Fruit fly (Drosophila melanogaster) whole organism, embryonic: ENCODE measurements around the gene CG7991.
A peak's percentile ranks its signal among the peaks of the same experiment; 100 is the strongest.

Source experiments
- Adf1 ChIP-seq: fragments of 200-800 bp; sonication (Bioruptor generic); IDR thresholded peaks from 2 replicates; pipeline ENCODE4 v1.3.6; 2022; ENCODE audit warnings: missing biosample characterization, missing genetic modification characterization
- CG10462 ChIP-seq: fragments of 200-800 bp; sonication (Bioruptor generic); optimal IDR thresholded peaks from 2 replicates; lab custom pipeline; 2016; ENCODE audit warnings: missing biosample characterization, missing genetic modification characterization
- CG10543 ChIP-seq: fragments of 200-800 bp; sonication (Bioruptor generic); optimal IDR thresholded peaks from 3 replicates; lab custom pipeline; 2017; ENCODE audit warnings: missing biosample characterization, mild to moderate bottlenecking, missing genetic modification characterization, moderate library complexity
- CG10654 ChIP-seq: fragments of 200-800 bp; sonication (Bioruptor generic); optimal IDR thresholded peaks from 2 replicates; lab custom pipeline; 2016; ENCODE audit warnings: missing biosample characterization, missing genetic modification characterization
- CG10959 ChIP-seq: fragments of 200-800 bp; sonication (Bioruptor generic); IDR thresholded peaks from 2 replicates; pipeline ENCODE4 v1.3.6; 2022; ENCODE audit warnings: missing biosample characterization, missing genetic modification characterization
- CG11560 ChIP-seq: fragments of 200-800 bp; sonication (Bioruptor generic); IDR thresholded peaks from 3 replicates; pipeline ENCODE4 v1.3.6; 2022; ENCODE audit warnings: missing biosample characterization, missing genetic modification characterization
- CG12659 ChIP-seq: fragments of 200-800 bp; sonication (Bioruptor generic); optimal IDR thresholded peaks from 3 replicates; lab custom pipeline; 2017; ENCODE audit warnings: mild to moderate bottlenecking, missing biosample characterization, missing genetic modification reagents, missing genetic modification characterization
- CG13775 ChIP-seq: fragments of 200-800 bp; sonication (Bioruptor generic); optimal IDR thresholded peaks from 3 replicates; lab custom pipeline; 2017; ENCODE audit warnings: missing biosample characterization, mild to moderate bottlenecking, missing genetic modification characterization
- CG15514 ChIP-seq: fragments of 200-800 bp; sonication (Bioruptor generic); optimal IDR thresholded peaks from 3 replicates; lab custom pipeline; 2017; ENCODE audit warnings: missing biosample characterization, missing genetic modification characterization, mild to moderate bottlenecking, moderate library complexity, missing genetic modification reagents
- CG17359 ChIP-seq: fragments of 200-800 bp; sonication (Bioruptor generic); optimal IDR thresholded peaks from 3 replicates; lab custom pipeline; 2018; ENCODE audit warnings: missing biosample characterization, mild to moderate bottlenecking, missing genetic modification characterization, moderate library complexity
- CG1832 ChIP-seq: fragments of 200-800 bp; sonication (Bioruptor generic); optimal IDR thresholded peaks from 2 replicates; lab custom pipeline; 2017; ENCODE audit warnings: missing biosample characterization, mild to moderate bottlenecking, missing genetic modification characterization, inconsistent platforms
- CG2116 ChIP-seq: fragments of 200-800 bp; sonication (Bioruptor generic); optimal IDR thresholded peaks from 3 replicates; lab custom pipeline; 2018; ENCODE audit warnings: missing biosample characterization, mild to moderate bottlenecking, missing genetic modification characterization
- CG2199 ChIP-seq: fragments of 200-800 bp; sonication (Bioruptor generic); IDR thresholded peaks from 3 replicates; pipeline ENCODE4 v1.3.6; 2022; ENCODE audit warnings: missing biosample characterization, missing genetic modification characterization
- CG3163 ChIP-seq: fragments of 200-800 bp; sonication (Bioruptor generic); optimal IDR thresholded peaks from 3 replicates; lab custom pipeline; 2016; ENCODE audit warnings: missing biosample characterization, missing genetic modification characterization
- CG4328 ChIP-seq: fragments of 200-800 bp; sonication (Bioruptor generic); optimal IDR thresholded peaks from 3 replicates; lab custom pipeline; 2017; ENCODE audit warnings: missing biosample characterization, missing genetic modification reagents, missing genetic modification characterization
- CG5245 ChIP-seq: fragments of 200-800 bp; sonication (Bioruptor generic); optimal IDR thresholded peaks from 3 replicates; lab custom pipeline; 2016; ENCODE audit warnings: missing biosample characterization, missing genetic modification characterization
- CG7987 ChIP-seq: fragments of 200-800 bp; sonication (Bioruptor generic); optimal IDR thresholded peaks from 2 replicates; lab custom pipeline; 2018; ENCODE audit warnings: missing biosample characterization, mild to moderate bottlenecking, missing genetic modification characterization, moderate library complexity
- CG8924 ChIP-seq: fragments of 200-800 bp; optimal IDR thresholded peaks from 3 replicates; lab custom pipeline; 2019; ENCODE audit warnings: missing biosample characterization, mild to moderate bottlenecking, missing genetic modification characterization, moderate library complexity
- CG9727 ChIP-seq: fragments of 200-800 bp; sonication (Bioruptor generic); optimal IDR thresholded peaks from 3 replicates; lab custom pipeline; 2017; ENCODE audit warnings: missing biosample characterization, mild to moderate bottlenecking, missing genetic modification characterization
- CG9876 ChIP-seq: fragments of 200-800 bp; sonication (Bioruptor generic); optimal IDR thresholded peaks from 2 replicates; lab custom pipeline; 2016; ENCODE audit warnings: missing biosample characterization, missing genetic modification characterization
- D19A ChIP-seq: fragments of 200-800 bp; optimal IDR thresholded peaks from 3 replicates; lab custom pipeline; 2019; ENCODE audit warnings: missing biosample characterization, mild to moderate bottlenecking, missing genetic modification characterization, moderate library complexity
- Fer1 ChIP-seq: fragments of 200-800 bp; sonication (Bioruptor generic); optimal IDR thresholded peaks from 2 replicates; lab custom pipeline; 2017; ENCODE audit warnings: missing biosample characterization, mild to moderate bottlenecking, missing genetic modification characterization
- H15 ChIP-seq: fragments of 200-800 bp; sonication (Bioruptor generic); IDR thresholded peaks from 3 replicates; pipeline ENCODE4 v1.3.6; 2022; ENCODE audit warnings: missing biosample characterization, missing genetic modification characterization
- HLH4C ChIP-seq: fragments of 200-800 bp; sonication (Bioruptor generic); IDR thresholded peaks from 3 replicates; pipeline ENCODE4 v1.3.6; 2022; ENCODE audit warnings: missing biosample characterization, missing genetic modification characterization; ENCODE audit not compliant: partially characterized antibody
- HLHmδ ChIP-seq: fragments of 200-800 bp; sonication (Bioruptor generic); optimal IDR thresholded peaks from 2 replicates; lab custom pipeline; 2018; ENCODE audit warnings: missing biosample characterization, mild to moderate bottlenecking, missing genetic modification characterization, moderate library complexity
- HmgD ChIP-seq: fragments of 200-800 bp; sonication (Bioruptor generic); optimal IDR thresholded peaks from 3 replicates; lab custom pipeline; 2016; ENCODE audit warnings: missing biosample characterization, missing genetic modification characterization
- Lhr ChIP-seq: fragments of 200-800 bp; sonication (Bioruptor generic); optimal IDR thresholded peaks from 3 replicates; lab custom pipeline; 2017; ENCODE audit warnings: mild to moderate bottlenecking, missing biosample characterization, missing genetic modification reagents, missing genetic modification characterization
- Myb ChIP-seq: fragments of 200-800 bp; sonication (Bioruptor generic); optimal IDR thresholded peaks from 2 replicates; lab custom pipeline; 2016; ENCODE audit warnings: missing biosample characterization, missing genetic modification characterization
- Oli ChIP-seq: fragments of 200-800 bp; sonication (Bioruptor generic); optimal IDR thresholded peaks from 2 replicates; lab custom pipeline; 2018; ENCODE audit warnings: missing biosample characterization, mild to moderate bottlenecking, missing genetic modification characterization, moderate library complexity
- Ravus ChIP-seq: fragments of 200-800 bp; sonication (Bioruptor generic); IDR thresholded peaks from 2 replicates; pipeline ENCODE4 v1.3.6; 2022; ENCODE audit warnings: missing biosample characterization, missing genetic modification characterization
- Ssrp ChIP-seq: fragments of 200-800 bp; sonication (Bioruptor generic); optimal IDR thresholded peaks from 2 replicates; lab custom pipeline; 2018; ENCODE audit warnings: missing biosample characterization, mild to moderate bottlenecking, missing genetic modification characterization, moderate library complexity
- Stat92E ChIP-seq, 3 experiments: fragments of >200 bp in 2 of 3; fragments of 200-800 bp in 1 of 3; sonication (Bioruptor generic) in 1 of 3; optimal IDR thresholded peaks; 2 replicates each; lab custom pipeline; 2017 to 2019; ENCODE audit warnings: missing biosample characterization in 3 of 3, missing genetic modification characterization in 3 of 3, mild to moderate bottlenecking in 1 of 3, moderate library complexity in 1 of 3
- YL-1 ChIP-seq: fragments of 200-800 bp; sonication (Bioruptor generic); optimal IDR thresholded peaks from 3 replicates; lab custom pipeline; 2017; ENCODE audit warnings: missing biosample characterization, mild to moderate bottlenecking, missing genetic modification characterization
- ac ChIP-seq: fragments of 200-800 bp; sonication (Bioruptor generic); optimal IDR thresholded peaks from 3 replicates; lab custom pipeline; 2017; ENCODE audit warnings: missing biosample characterization, mild to moderate bottlenecking, missing genetic modification characterization
- az2 ChIP-seq: fragments of 200-800 bp; sonication (Bioruptor generic); optimal IDR thresholded peaks from 3 replicates; lab custom pipeline; 2016; ENCODE audit warnings: missing biosample characterization, missing genetic modification characterization
- bbx ChIP-seq: fragments of 200-800 bp; sonication (Bioruptor generic); IDR thresholded peaks from 2 replicates; pipeline ENCODE4 v1.3.6; 2022; ENCODE audit warnings: missing biosample characterization, missing genetic modification characterization; ENCODE audit not compliant: partially characterized antibody
- br ChIP-seq: fragments of >200 bp; optimal IDR thresholded peaks from 2 replicates; lab custom pipeline; 2017
- bsh ChIP-seq, 2 experiments: fragments of 200-800 bp; sonication (Bioruptor generic); optimal IDR thresholded peaks; 2 replicates each; lab custom pipeline; 2017 to 2018; ENCODE audit warnings: mild to moderate bottlenecking in 2 of 2, missing biosample characterization in 2 of 2, missing genetic modification characterization in 2 of 2, moderate library complexity in 1 of 2
- dm ChIP-seq: fragments of 200-800 bp; sonication (Bioruptor generic); optimal IDR thresholded peaks from 3 replicates; lab custom pipeline; 2016; ENCODE audit warnings: missing biosample characterization, missing genetic modification characterization
- hbn ChIP-seq: fragments of 200-800 bp; sonication (Bioruptor generic); IDR thresholded peaks from 2 replicates; pipeline ENCODE4 v1.3.6; 2022; ENCODE audit warnings: missing biosample characterization, missing genetic modification characterization; ENCODE audit not compliant: partially characterized antibody
- hkb ChIP-seq, 2 experiments: fragments of 200-800 bp in 1 of 2; fragments of >200 bp in 1 of 2; sonication (Bioruptor generic) in 1 of 2; IDR thresholded peaks in 1 of 2; optimal IDR thresholded peaks in 1 of 2; 2 replicates each; pipeline versions ENCODE4 v1.3.6 to Lab custom; 2017 to 2022; ENCODE audit warnings: missing biosample characterization in 1 of 2, missing genetic modification characterization in 1 of 2
- ken ChIP-seq: fragments of 200-800 bp; sonication (Bioruptor generic); IDR thresholded peaks from 3 replicates; pipeline ENCODE4 v1.3.6; 2022; ENCODE audit warnings: missing biosample characterization, missing genetic modification characterization
- mirr ChIP-seq: fragments of 200-800 bp; sonication (Bioruptor generic); optimal IDR thresholded peaks from 3 replicates; lab custom pipeline; 2018; ENCODE audit warnings: missing biosample characterization, mild to moderate bottlenecking, missing genetic modification characterization
- mld ChIP-seq: fragments of 200-800 bp; sonication (Bioruptor generic); IDR thresholded peaks from 3 replicates; pipeline ENCODE4 v1.3.6; 2022; ENCODE audit warnings: missing biosample characterization, missing genetic modification characterization; ENCODE audit not compliant: partially characterized antibody
- slbo ChIP-seq: fragments of 200-800 bp; sonication (Bioruptor generic); IDR thresholded peaks from 2 replicates; pipeline ENCODE4 v1.3.6; 2022; ENCODE audit warnings: missing biosample characterization, missing genetic modification characterization
- so ChIP-seq: fragments of 200-800 bp; sonication (Bioruptor generic); IDR thresholded peaks from 3 replicates; pipeline ENCODE4 v1.3.6; 2022; ENCODE audit warnings: missing biosample characterization, missing genetic modification characterization
- tll ChIP-seq, 2 experiments: fragments of 200-800 bp in 1 of 2; fragments of >200 bp in 1 of 2; sonication (Bioruptor generic) in 1 of 2; optimal IDR thresholded peaks; 2 replicates each; lab custom pipeline; 2017 to 2019; ENCODE audit warnings: missing biosample characterization in 2 of 2, missing genetic modification characterization in 2 of 2, mild to moderate bottlenecking in 1 of 2, moderate library complexity in 1 of 2
- zfh1 ChIP-seq: fragments of 200-800 bp; sonication (Bioruptor generic); IDR thresholded peaks from 3 replicates; pipeline ENCODE4 v1.3.6; 2022; ENCODE audit warnings: missing biosample characterization, missing genetic modification characterization

The CG7991 gene

dm6 chr3L:1690727-1691413 lies 16.4 kb downstream of the CG7991 start (continued):
- TF ChIP-seq H15 (GFP tag; lab: Robert Waterston, UW) (peak; percentile 40; the same call in 1 of the 3 replicates), CG9727 (peak; percentile 29), CG15514 (GFP tag; lab: Kevin White, UChicago) (no peak), Ssrp (tag; lab: Kevin White, UChicago) (peak; percentile 26), CG8924 (tag; lab: Kevin White, UChicago) (no peak), hbn (GFP tag; lab: Robert Waterston, UW) (no peak), bsh (GFP tag; optimal IDR thresholded peaks at IDR 0.05; lab: Kevin White, UChicago) (peak; percentile 65), hkb (optimal IDR thresholded peaks at IDR 0.05; lab: Kevin White, UChicago) (no peak), hkb (GFP tag; IDR thresholded peaks at IDR 0.05; lab: Robert Waterston, UW) (0 out of 2 replicates have a peak, but pooled peaks have one; percentile 41), az2 (GFP tag; lab: Kevin White, UChicago) (peak; percentile 30), Lhr (no peak), CG2116 (GFP tag; lab: Kevin White, UChicago) (no peak), dm (no peak), CG1832 (GFP tag; lab: Kevin White, UChicago) (no peak), CG13775 (GFP tag; lab: Kevin White, UChicago) (no peak), mirr (GFP tag; lab: Kevin White, UChicago) (peak; percentile 17), CG5245 (GFP tag; lab: Kevin White, UChicago) (peak; percentile 22), CG10959 (GFP tag; lab: Robert Waterston, UW) (no peak), CG17359 (tag; lab: Kevin White, UChicago) (peak; percentile 52), bbx (GFP tag; lab: Robert Waterston, UW) (no peak), CG7987 (peak; percentile 36), HLHmδ (GFP tag; lab: Kevin White, UChicago) (peak; percentile 73), slbo (GFP tag; lab: Robert Waterston, UW) (peak; percentile 28; the same call in 1 of the 2 replicates), Fer1 (GFP tag; lab: Kevin White, UChicago) (no peak), HLH4C (GFP tag; lab: Robert Waterston, UW) (no peak), mld (GFP tag; lab: Robert Waterston, UW) (no peak), ken (GFP tag; lab: Robert Waterston, UW) (no peak), Myb (no peak), CG9876 (no peak), br (lab: Kevin White, UChicago) (no peak), CG12659 (GFP tag; lab: Kevin White, UChicago) (no peak), so (GFP tag; lab: Robert Waterston, UW) (peak; percentile 63; the same call in 1 of the 3 replicates), HmgD (GFP tag; lab: Kevin White, UChicago) (no peak), D19A (tag; lab: Kevin White, UChicago) (peak; percentile 8), Stat92E (GFP tag; optimal IDR thresholded peaks at IDR 0.05; lab: Kevin White, UChicago) (no peak), YL-1 (no peak), Adf1 (GFP tag; lab: Robert Waterston, UW) (no peak), CG10543 (GFP tag; lab: Kevin White, UChicago) (no peak), zfh1 (peak; percentile 59), CG10654 (GFP tag; lab: Kevin White, UChicago) (peak; percentile 17), CG2199 (GFP tag; lab: Robert Waterston, UW) (no peak), CG11560 (tag; lab: Robert Waterston, UW) (no peak), CG3163 (GFP tag; lab: Kevin White, UChicago) (no peak), Ravus (GFP tag; lab: Robert Waterston, UW) (no peak), CG4328 (peak; percentile 42), Oli (tag; lab: Kevin White, UChicago) (peak; percentile 8), ac (GFP tag; lab: Kevin White, UChicago) (no peak), tll (GFP tag; optimal IDR thresholded peaks at IDR 0.05; lab: Kevin White, UChicago) (no peak), CG10462 (GFP tag; lab: Kevin White, UChicago) (no peak)
